ENCODE assay signal across 4 fruit fly cellular contexts in the genomic region with DNA sequence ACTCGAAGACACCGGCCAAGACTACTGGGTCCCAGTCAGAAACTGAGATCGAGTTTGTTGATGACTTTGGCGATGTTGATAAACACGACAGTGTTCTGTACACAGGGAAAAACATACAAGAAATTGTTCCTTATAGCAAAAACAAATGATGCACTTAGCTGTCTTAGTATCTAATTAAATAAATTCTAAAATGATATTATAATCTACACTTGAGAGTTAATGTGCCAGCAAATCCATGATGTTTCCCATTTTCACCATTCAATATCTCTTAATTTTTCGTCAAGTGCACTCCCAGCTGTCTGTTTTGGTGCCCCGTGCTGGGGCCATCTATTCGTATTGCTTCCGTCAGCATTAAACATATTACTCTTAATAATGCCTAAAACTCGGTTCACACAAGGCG.
TF ChIP-seq lines count a peak whose summit lies in the region.

No protein-coding gene starts in this region.

- no peak for TF ChIP-seq CTCF in whole organism, embryonic (GFP tag; optimal IDR thresholded peaks at IDR 0.05; lab: Kevin White, UChicago)

TF ChIP-seq in whole organism, embryonic, 481 proteins besides CTCF, POLR2A, EP300 and RAD21 (continues in another document):
- TF ChIP-seq Eip74EF (GFP tag; optimal IDR thresholded peaks at IDR 0.05; lab: Kevin White, UChicago) = no peak
- no peak for TF ChIP-seq H2.0 (GFP tag; IDR thresholded peaks at IDR 0.05; lab: Robert Waterston, UW)
- TF ChIP-seq CG17361 (GFP tag; IDR thresholded peaks at IDR 0.05; lab: Robert Waterston, UW) = no peak
- TF ChIP-seq CG13296 (GFP tag; optimal IDR thresholded peaks at IDR 0.05; lab: Kevin White, UChicago) = no peak
- no peak for TF ChIP-seq B-H1 (GFP tag; IDR thresholded peaks at IDR 0.05; lab: Robert Waterston, UW)
- no peak for TF ChIP-seq gcm2 (GFP tag; optimal IDR thresholded peaks at IDR 0.05; lab: Kevin White, UChicago)
- TF ChIP-seq CG7271 (tag; optimal IDR thresholded peaks at IDR 0.05; lab: Kevin White, UChicago) = no peak
- no peak for TF ChIP-seq CG1832 (GFP tag; optimal IDR thresholded peaks at IDR 0.05; lab: Kevin White, UChicago)
- TF ChIP-seq caup (GFP tag; optimal IDR thresholded peaks at IDR 0.05; lab: Kevin White, UChicago; ENCODE audit: severe bottlenecking) = no peak
- TF ChIP-seq CG11504 (tag; optimal IDR thresholded peaks at IDR 0.05; lab: Kevin White, UChicago) = no peak
- TF ChIP-seq ham (GFP tag; IDR thresholded peaks at IDR 0.05; lab: Robert Waterston, UW) = no peak
- TF ChIP-seq dysf (GFP tag; IDR thresholded peaks at IDR 0.05; lab: Robert Waterston, UW) = peak; percentile 83
- TF ChIP-seq Dbx (GFP tag; IDR thresholded peaks at IDR 0.05; lab: Robert Waterston, UW) = peak; percentile 51; the same call in 2 of the 3 replicates
- no peak for TF ChIP-seq CG17385 (GFP tag; optimal IDR thresholded peaks at IDR 0.05; lab: Kevin White, UChicago)
- no peak for TF ChIP-seq cato (GFP tag; optimal IDR thresholded peaks at IDR 0.05; lab: Kevin White, UChicago; ENCODE audit: borderline replicate concordance)
- no peak for TF ChIP-seq CG16815 (GFP tag; optimal IDR thresholded peaks at IDR 0.05; lab: Kevin White, UChicago)
- no peak for TF ChIP-seq Kr (GFP tag; optimal IDR thresholded peaks at IDR 0.05; lab: Kevin White, UChicago)
- no peak for TF ChIP-seq prd (optimal IDR thresholded peaks at IDR 0.05; lab: Kevin White, UChicago)
- peak; percentile 68 for TF ChIP-seq prd (GFP tag; IDR thresholded peaks at IDR 0.05; lab: Robert Waterston, UW)
- TF ChIP-seq Hand (GFP tag; optimal IDR thresholded peaks at IDR 0.05; lab: Kevin White, UChicago) = no peak
- TF ChIP-seq da (GFP tag; optimal IDR thresholded peaks at IDR 0.05; lab: Kevin White, UChicago) = no peak
- no peak for TF ChIP-seq Lim3 (GFP tag; IDR thresholded peaks at IDR 0.05; lab: Robert Waterston, UW)

TF ChIP-seq in whole organism, prepupa, 60 proteins besides CTCF, POLR2A, EP300 and RAD21 (continues in another document):
- peak; percentile 8 for TF ChIP-seq CG7368 (GFP tag; optimal IDR thresholded peaks at IDR 0.05; lab: Kevin White, UChicago)
- TF ChIP-seq CG6792 (GFP tag; optimal IDR thresholded peaks at IDR 0.05; lab: Kevin White, UChicago) = no peak
- no peak for TF ChIP-seq Smox (GFP tag; optimal IDR thresholded peaks at IDR 0.05; lab: Kevin White, UChicago)
- no peak for TF ChIP-seq CG6854 (GFP tag; optimal IDR thresholded peaks at IDR 0.05; lab: Kevin White, UChicago)
- peak; percentile 50 for TF ChIP-seq CG3032 (tag; optimal IDR thresholded peaks at IDR 0.05; lab: Kevin White, UChicago)
- peak; percentile 53 for TF ChIP-seq CG4318 (GFP tag; optimal IDR thresholded peaks at IDR 0.05; lab: Kevin White, UChicago)
- TF ChIP-seq CG32006 (GFP tag; optimal IDR thresholded peaks at IDR 0.05; lab: Kevin White, UChicago) = peak; percentile 76
- TF ChIP-seq Met (GFP tag; optimal IDR thresholded peaks at IDR 0.05; lab: Kevin White, UChicago) = no peak
- no peak for TF ChIP-seq CG31627 (GFP tag; optimal IDR thresholded peaks at IDR 0.05; lab: Kevin White, UChicago)
- TF ChIP-seq dsx (GFP tag; optimal IDR thresholded peaks at IDR 0.05; lab: Kevin White, UChicago; ENCODE audit: poor library complexity, severe bottlenecking) = peak; percentile 5
- no peak for TF ChIP-seq CG1621 (tag; optimal IDR thresholded peaks at IDR 0.05; lab: Kevin White, UChicago)
- TF ChIP-seq achi (GFP tag; optimal IDR thresholded peaks at IDR 0.05; lab: Kevin White, UChicago) = peak; percentile 44
- TF ChIP-seq ss (GFP tag; optimal IDR thresholded peaks at IDR 0.05; lab: Kevin White, UChicago) = no peak
- TF ChIP-seq CG6163 (GFP tag; IDR thresholded peaks at IDR 0.05; lab: Robert Waterston, UW) = no peak; the same call in none of the 3 replicates
- peak; percentile 44 for TF ChIP-seq pdm3 (GFP tag; optimal IDR thresholded peaks at IDR 0.05; lab: Kevin White, UChicago)
- TF ChIP-seq Eip93F (GFP tag; optimal IDR thresholded peaks at IDR 0.05; lab: Kevin White, UChicago) = no peak
- TF ChIP-seq cyc (GFP tag; optimal IDR thresholded peaks at IDR 0.05; lab: Kevin White, UChicago) = no peak
- TF ChIP-seq acj6 (GFP tag; optimal IDR thresholded peaks at IDR 0.05; lab: Kevin White, UChicago) = peak; percentile 48
- TF ChIP-seq topi (GFP tag; optimal IDR thresholded peaks at IDR 0.05; lab: Kevin White, UChicago) = no peak
- no peak for TF ChIP-seq OdsH (GFP tag; optimal IDR thresholded peaks at IDR 0.05; lab: Kevin White, UChicago)
- no peak for TF ChIP-seq Sox14 (GFP tag; optimal IDR thresholded peaks at IDR 0.05; lab: Kevin White, UChicago)
- TF ChIP-seq Gug (GFP tag; IDR thresholded peaks at IDR 0.05; lab: Robert Waterston, UW) = peak; percentile 62; the same call in 1 of the 2 replicates

TF ChIP-seq in whole organism, pupa, 21 proteins besides CTCF, POLR2A, EP300 and RAD21:
- no peak for TF ChIP-seq CG13204 (GFP tag; optimal IDR thresholded peaks at IDR 0.05; lab: Kevin White, UChicago)
- TF ChIP-seq CG9948 (tag; optimal IDR thresholded peaks at IDR 0.05; lab: Kevin White, UChicago) = peak; percentile 54
- no peak for TF ChIP-seq CG10348 (GFP tag; IDR thresholded peaks at IDR 0.05; lab: Robert Waterston, UW)
- TF ChIP-seq fd96Ca (GFP tag; IDR thresholded peaks at IDR 0.05; lab: Robert Waterston, UW) = no peak
- peak; percentile 23 for TF ChIP-seq CG8159 (tag; optimal IDR thresholded peaks at IDR 0.05; lab: Kevin White, UChicago)
- TF ChIP-seq Pif1A (GFP tag; optimal IDR thresholded peaks at IDR 0.05; lab: Kevin White, UChicago) = peak; percentile 61
- no peak for TF ChIP-seq EcR (GFP tag; optimal IDR thresholded peaks at IDR 0.05; lab: Kevin White, UChicago)
- peak; percentile 57; the same call in 1 of the 2 replicates for TF ChIP-seq CG32121 (GFP tag; IDR thresholded peaks at IDR 0.05; lab: Robert Waterston, UW)
- TF ChIP-seq CG8301 (tag; optimal IDR thresholded peaks at IDR 0.05; lab: Kevin White, UChicago) = peak; percentile 85
- TF ChIP-seq Ets98B (GFP tag; IDR thresholded peaks at IDR 0.05; lab: Robert Waterston, UW) = peak; percentile 69
- no peak for TF ChIP-seq rn (GFP tag; IDR thresholded peaks at IDR 0.05; lab: Robert Waterston, UW)
- TF ChIP-seq CG34367 (tag; optimal IDR thresholded peaks at IDR 0.05; lab: Kevin White, UChicago) = no peak
- TF ChIP-seq CG15710 (tag; optimal IDR thresholded peaks at IDR 0.05; lab: Kevin White, UChicago) = no peak
- no peak for TF ChIP-seq Snoo (tag; optimal IDR thresholded peaks at IDR 0.05; lab: Kevin White, UChicago)
- TF ChIP-seq D1 (tag; optimal IDR thresholded peaks at IDR 0.05; lab: Kevin White, UChicago) = no peak
- TF ChIP-seq CG17806 (tag; optimal IDR thresholded peaks at IDR 0.05; lab: Kevin White, UChicago) = no peak
- no peak for TF ChIP-seq gl (tag; optimal IDR thresholded peaks at IDR 0.05; lab: Kevin White, UChicago)
- TF ChIP-seq CG4496 (GFP tag; IDR thresholded peaks at IDR 0.05; lab: Robert Waterston, UW) = peak; percentile 79; the same call in 2 of the 3 replicates
- TF ChIP-seq CG14655 (GFP tag; optimal IDR thresholded peaks at IDR 0.05; lab: Kevin White, UChicago) = peak; percentile 85
- no peak for TF ChIP-seq CG12605 (GFP tag; IDR thresholded peaks at IDR 0.05; lab: Robert Waterston, UW)
- TF ChIP-seq Pif1B (GFP tag; optimal IDR thresholded peaks at IDR 0.05; lab: Kevin White, UChicago) = peak; percentile 43

TF ChIP-seq in whole organism, wandering third instar larva, 38 proteins besides CTCF, POLR2A, EP300 and RAD21:
- TF ChIP-seq ey (GFP tag; optimal IDR thresholded peaks at IDR 0.05; lab: Kevin White, UChicago) (no peak), sv (GFP tag; optimal IDR thresholded peaks at IDR 0.05; lab: Kevin White, UChicago) (peak; percentile 18)
